Fruit fly (Drosophila melanogaster) whole organism, pupa: ENCODE results near the gene mts.

Experiments
- CG15710 ChIP-seq: fragments of 200-800 bp; sonication (Bioruptor generic); optimal IDR thresholded peaks from 2 replicates; lab custom pipeline; 2018; ENCODE audit warnings: missing biosample characterization, mild to moderate bottlenecking, missing genetic modification characterization, moderate library complexity
- CG17806 ChIP-seq: fragments of 200-800 bp; sonication (Bioruptor generic); optimal IDR thresholded peaks from 2 replicates; lab custom pipeline; 2018; ENCODE audit warnings: missing biosample characterization, mild to moderate bottlenecking, missing genetic modification characterization, moderate library complexity
- CG32121 ChIP-seq: fragments of 200-800 bp; sonication (Bioruptor generic); IDR thresholded peaks from 2 replicates; pipeline ENCODE4 v1.3.6; 2022; ENCODE audit warnings: missing biosample characterization, missing genetic modification characterization
- Snoo ChIP-seq: fragments of 200-800 bp; sonication (Bioruptor generic); optimal IDR thresholded peaks from 3 replicates; lab custom pipeline; 2017; ENCODE audit warnings: missing biosample characterization, mild to moderate bottlenecking, missing genetic modification characterization, inconsistent platforms

dm6 chr2L:7850406-7850805 lies 23.0 kb downstream of the mts start:
- no peak for TF ChIP-seq CG32121
- no peak for TF ChIP-seq Snoo (tag; lab: Kevin White, UChicago)
- TF ChIP-seq CG15710 (tag; lab: Kevin White, UChicago) = no peak
- no peak for TF ChIP-seq CG17806 (tag; lab: Kevin White, UChicago)
